Fruit fly (Drosophila melanogaster) whole organism, embryonic: ENCODE measurements around the gene nAChRalpha6.

Experiments
- Abd-B ChIP-seq: fragments of 200-800 bp; sonication (Bioruptor generic); optimal IDR thresholded peaks from 2 replicates; lab custom pipeline; 2018; ENCODE audit warnings: missing biosample characterization, mild to moderate bottlenecking, missing genetic modification characterization, moderate library complexity
- Antp ChIP-seq: fragments of 200-800 bp; sonication (Bioruptor generic); optimal IDR thresholded peaks from 3 replicates; lab custom pipeline; 2016; ENCODE audit warnings: missing biosample characterization, missing genetic modification characterization
- BEAF-32 ChIP-seq: fragments of 200-800 bp; sonication (Bioruptor generic); optimal IDR thresholded peaks from 3 replicates; lab custom pipeline; 2017; ENCODE audit warnings: missing biosample characterization, missing genetic modification characterization, mild to moderate bottlenecking, moderate library complexity, missing genetic modification reagents
- CG11504 ChIP-seq: fragments of 200-800 bp; sonication (Bioruptor generic); optimal IDR thresholded peaks from 3 replicates; lab custom pipeline; 2019; ENCODE audit warnings: missing biosample characterization, mild to moderate bottlenecking, missing genetic modification characterization, moderate library complexity
- CG12071 ChIP-seq: fragments of 200-800 bp; sonication (Bioruptor generic); optimal IDR thresholded peaks from 3 replicates; lab custom pipeline; 2018; ENCODE audit warnings: missing biosample characterization, mild to moderate bottlenecking, missing genetic modification characterization
- CG13287 ChIP-seq: fragments of 200-800 bp; sonication (Bioruptor generic); IDR thresholded peaks from 2 replicates; pipeline ENCODE4 v1.3.6; 2022; ENCODE audit warnings: missing biosample characterization, missing genetic modification characterization; ENCODE audit not compliant: partially characterized antibody
- CG18262 ChIP-seq: fragments of 200-800 bp; optimal IDR thresholded peaks from 3 replicates; lab custom pipeline; 2019; ENCODE audit warnings: missing biosample characterization, mild to moderate bottlenecking, missing genetic modification characterization, moderate library complexity
- CG2120 ChIP-seq: fragments of 200-800 bp; sonication (Bioruptor generic); optimal IDR thresholded peaks from 3 replicates; lab custom pipeline; 2016; ENCODE audit warnings: missing biosample characterization, missing genetic modification characterization
- CG2712 ChIP-seq: fragments of 200-800 bp; optimal IDR thresholded peaks from 3 replicates; lab custom pipeline; 2019; ENCODE audit warnings: missing biosample characterization, mild to moderate bottlenecking, missing genetic modification characterization, moderate library complexity
- CG30020 ChIP-seq: fragments of 200-800 bp; optimal IDR thresholded peaks from 2 replicates; lab custom pipeline; 2019; ENCODE audit warnings: missing biosample characterization, mild to moderate bottlenecking, missing genetic modification characterization, moderate library complexity
- CG30403 ChIP-seq: fragments of 200-800 bp; sonication (Bioruptor generic); optimal IDR thresholded peaks from 3 replicates; lab custom pipeline; 2016; ENCODE audit warnings: missing biosample characterization, missing genetic modification characterization
- CG31224 ChIP-seq: fragments of 200-800 bp; sonication (Bioruptor generic); IDR thresholded peaks from 2 replicates; pipeline ENCODE4 v1.3.6; 2022; ENCODE audit warnings: missing biosample characterization, missing genetic modification characterization
- CG31441 ChIP-seq: fragments of 200-800 bp; sonication (Bioruptor generic); IDR thresholded peaks from 2 replicates; pipeline ENCODE4 v1.3.6; 2022; ENCODE audit warnings: missing biosample characterization, missing genetic modification characterization
- CG4617 ChIP-seq: fragments of 200-800 bp; sonication (Bioruptor generic); optimal IDR thresholded peaks from 3 replicates; lab custom pipeline; 2016; ENCODE audit warnings: missing biosample characterization, missing genetic modification characterization, borderline replicate concordance
- CG5245 ChIP-seq: fragments of 200-800 bp; sonication (Bioruptor generic); optimal IDR thresholded peaks from 3 replicates; lab custom pipeline; 2016; ENCODE audit warnings: missing biosample characterization, missing genetic modification characterization
- CG8290 ChIP-seq, 3 experiments: fragments of 200-800 bp; sonication (Bioruptor generic); optimal IDR thresholded peaks; 2 replicates each; lab custom pipeline; 2016 to 2019; ENCODE audit warnings: missing biosample characterization in 3 of 3, missing genetic modification characterization in 3 of 3, mild to moderate bottlenecking in 2 of 3, moderate library complexity in 1 of 3
- CG8924 ChIP-seq: fragments of 200-800 bp; optimal IDR thresholded peaks from 3 replicates; lab custom pipeline; 2019; ENCODE audit warnings: missing biosample characterization, mild to moderate bottlenecking, missing genetic modification characterization, moderate library complexity
- CG9932 ChIP-seq: fragments of 200-800 bp; sonication (Bioruptor generic); IDR thresholded peaks from 2 replicates; pipeline ENCODE4 v1.3.6; 2022; ENCODE audit warnings: missing biosample characterization, missing genetic modification characterization
- CoRest ChIP-seq: fragments of 200-800 bp; sonication (Bioruptor generic); optimal IDR thresholded peaks from 3 replicates; lab custom pipeline; 2018; ENCODE audit warnings: missing biosample characterization, mild to moderate bottlenecking, missing genetic modification characterization, moderate library complexity
- D ChIP-seq, 2 experiments: fragments of 200-800 bp in 1 of 2; fragments of >200 bp in 1 of 2; sonication (Bioruptor generic) in 1 of 2; optimal IDR thresholded peaks; 2 replicates in 1 of 2; 3 replicates in 1 of 2; lab custom pipeline; 2017; ENCODE audit warnings: mild to moderate bottlenecking in 1 of 2, missing biosample characterization in 1 of 2, missing genetic modification characterization in 1 of 2, missing genetic modification reagents in 1 of 2
- Dad ChIP-seq: fragments of 200-800 bp; sonication (Bioruptor generic); optimal IDR thresholded peaks from 3 replicates; lab custom pipeline; 2016; ENCODE audit warnings: missing biosample characterization, missing genetic modification characterization
- HLH54F ChIP-seq: fragments of 200-800 bp; sonication (Bioruptor generic); optimal IDR thresholded peaks from 3 replicates; lab custom pipeline; 2016; ENCODE audit warnings: missing biosample characterization, missing genetic modification characterization
- Lhr ChIP-seq: fragments of 200-800 bp; sonication (Bioruptor generic); optimal IDR thresholded peaks from 3 replicates; lab custom pipeline; 2017; ENCODE audit warnings: mild to moderate bottlenecking, missing biosample characterization, missing genetic modification reagents, missing genetic modification characterization
- MESR4 ChIP-seq: fragments of 200-800 bp; sonication (Bioruptor generic); optimal IDR thresholded peaks from 2 replicates; lab custom pipeline; 2018; ENCODE audit warnings: missing biosample characterization, mild to moderate bottlenecking, missing genetic modification characterization, moderate library complexity
- Max ChIP-seq: fragments of 200-800 bp; sonication (Bioruptor generic); optimal IDR thresholded peaks from 2 replicates; lab custom pipeline; 2016; ENCODE audit warnings: missing biosample characterization, mild to moderate bottlenecking, missing genetic modification characterization
- Mes4 ChIP-seq: fragments of 200-800 bp; sonication (Bioruptor generic); optimal IDR thresholded peaks from 2 replicates; lab custom pipeline; 2016; ENCODE audit warnings: missing biosample characterization, missing genetic modification characterization
- Nf-YC ChIP-seq: fragments of 200-800 bp; optimal IDR thresholded peaks from 3 replicates; lab custom pipeline; 2019; ENCODE audit warnings: missing biosample characterization, mild to moderate bottlenecking, missing genetic modification characterization, moderate library complexity
- Opbp ChIP-seq: fragments of 200-800 bp; sonication (Bioruptor generic); IDR thresholded peaks from 3 replicates; pipeline ENCODE4 v1.3.6; 2022; ENCODE audit warnings: missing biosample characterization, missing genetic modification characterization; ENCODE audit not compliant: partially characterized antibody
- Ptx1 ChIP-seq: fragments of 200-800 bp; sonication (Bioruptor generic); IDR thresholded peaks from 2 replicates; pipeline ENCODE4 v1.3.6; 2022; ENCODE audit warnings: missing biosample characterization, missing genetic modification characterization
- Rfx ChIP-seq: fragments of 200-800 bp; sonication (Bioruptor generic); IDR thresholded peaks from 2 replicates; pipeline ENCODE4 v1.3.6; 2022; ENCODE audit warnings: missing biosample characterization, missing genetic modification characterization
- Sin3A ChIP-seq: fragments of >200 bp; optimal IDR thresholded peaks from 2 replicates; lab custom pipeline; 2018
- YL-1 ChIP-seq: fragments of 200-800 bp; sonication (Bioruptor generic); optimal IDR thresholded peaks from 3 replicates; lab custom pipeline; 2017; ENCODE audit warnings: missing biosample characterization, mild to moderate bottlenecking, missing genetic modification characterization
- br ChIP-seq: fragments of >200 bp; optimal IDR thresholded peaks from 2 replicates; lab custom pipeline; 2017
- chn ChIP-seq: fragments of 200-800 bp; sonication (Bioruptor generic); optimal IDR thresholded peaks from 2 replicates; lab custom pipeline; 2016; ENCODE audit warnings: missing biosample characterization, missing genetic modification characterization
- da ChIP-seq: fragments of 200-800 bp; sonication (Bioruptor generic); optimal IDR thresholded peaks from 2 replicates; lab custom pipeline; 2016; ENCODE audit warnings: missing biosample characterization, missing genetic modification characterization
- dmrt99B ChIP-seq: fragments of 200-800 bp; sonication (Bioruptor generic); optimal IDR thresholded peaks from 2 replicates; lab custom pipeline; 2018; ENCODE audit warnings: missing biosample characterization, mild to moderate bottlenecking, missing genetic modification characterization, moderate library complexity
- gfzf ChIP-seq: fragments of 200-800 bp; sonication (Bioruptor generic); optimal IDR thresholded peaks from 2 replicates; lab custom pipeline; 2016; ENCODE audit warnings: missing biosample characterization, mild to moderate bottlenecking, missing genetic modification characterization, moderate library complexity
- insv ChIP-seq, 2 experiments: fragments of 200-800 bp; sonication (Bioruptor generic); optimal IDR thresholded peaks; 3 replicates each; lab custom pipeline; 2016 to 2018; ENCODE audit warnings: missing biosample characterization in 2 of 2, missing genetic modification characterization in 2 of 2
- lbe ChIP-seq: fragments of 200-800 bp; sonication (Bioruptor generic); optimal IDR thresholded peaks from 2 replicates; lab custom pipeline; 2016; ENCODE audit warnings: missing biosample characterization, mild to moderate bottlenecking, missing genetic modification characterization
- nerfin-1 ChIP-seq: fragments of 200-800 bp; sonication (Bioruptor generic); optimal IDR thresholded peaks from 3 replicates; lab custom pipeline; 2019; ENCODE audit warnings: missing biosample characterization, mild to moderate bottlenecking, missing genetic modification characterization, moderate library complexity
- pan ChIP-seq, 4 experiments: fragments of >200 bp in 3 of 4; fragments of 200-800 bp in 1 of 4; sonication (Bioruptor generic) in 1 of 4; optimal IDR thresholded peaks in 3 of 4; IDR thresholded peaks in 1 of 4; 2 replicates each; pipeline versions ENCODE4 v1.3.6 to Lab custom; 2017 to 2022; ENCODE audit warnings: missing biosample characterization in 2 of 4, missing genetic modification characterization in 2 of 4, mixed read lengths in 1 of 4
- pita ChIP-seq: fragments of 200-800 bp; sonication (Bioruptor generic); optimal IDR thresholded peaks from 2 replicates; lab custom pipeline; 2017; ENCODE audit warnings: missing biosample characterization, mild to moderate bottlenecking, missing genetic modification characterization
- sd ChIP-seq: fragments of 200-800 bp; sonication (Bioruptor generic); optimal IDR thresholded peaks from 3 replicates; lab custom pipeline; 2018; ENCODE audit warnings: missing biosample characterization, mild to moderate bottlenecking, missing genetic modification characterization, moderate library complexity
- sqz ChIP-seq: fragments of 200-800 bp; sonication (Bioruptor generic); optimal IDR thresholded peaks from 3 replicates; lab custom pipeline; 2018; ENCODE audit warnings: missing biosample characterization, mild to moderate bottlenecking, missing genetic modification characterization
- stwl ChIP-seq: fragments of 200-800 bp; sonication (Bioruptor generic); optimal IDR thresholded peaks from 3 replicates; lab custom pipeline; 2018; ENCODE audit warnings: missing biosample characterization, mild to moderate bottlenecking, missing genetic modification characterization, moderate library complexity
- sug ChIP-seq: fragments of 200-800 bp; optimal IDR thresholded peaks from 2 replicates; lab custom pipeline; 2019; ENCODE audit warnings: missing biosample characterization, mild to moderate bottlenecking, missing genetic modification characterization, moderate library complexity
- tll ChIP-seq, 2 experiments: fragments of 200-800 bp in 1 of 2; fragments of >200 bp in 1 of 2; sonication (Bioruptor generic) in 1 of 2; optimal IDR thresholded peaks; 2 replicates each; lab custom pipeline; 2017 to 2019; ENCODE audit warnings: missing biosample characterization in 2 of 2, missing genetic modification characterization in 2 of 2, mild to moderate bottlenecking in 1 of 2, moderate library complexity in 1 of 2

The nAChRalpha6 gene

DNA sequence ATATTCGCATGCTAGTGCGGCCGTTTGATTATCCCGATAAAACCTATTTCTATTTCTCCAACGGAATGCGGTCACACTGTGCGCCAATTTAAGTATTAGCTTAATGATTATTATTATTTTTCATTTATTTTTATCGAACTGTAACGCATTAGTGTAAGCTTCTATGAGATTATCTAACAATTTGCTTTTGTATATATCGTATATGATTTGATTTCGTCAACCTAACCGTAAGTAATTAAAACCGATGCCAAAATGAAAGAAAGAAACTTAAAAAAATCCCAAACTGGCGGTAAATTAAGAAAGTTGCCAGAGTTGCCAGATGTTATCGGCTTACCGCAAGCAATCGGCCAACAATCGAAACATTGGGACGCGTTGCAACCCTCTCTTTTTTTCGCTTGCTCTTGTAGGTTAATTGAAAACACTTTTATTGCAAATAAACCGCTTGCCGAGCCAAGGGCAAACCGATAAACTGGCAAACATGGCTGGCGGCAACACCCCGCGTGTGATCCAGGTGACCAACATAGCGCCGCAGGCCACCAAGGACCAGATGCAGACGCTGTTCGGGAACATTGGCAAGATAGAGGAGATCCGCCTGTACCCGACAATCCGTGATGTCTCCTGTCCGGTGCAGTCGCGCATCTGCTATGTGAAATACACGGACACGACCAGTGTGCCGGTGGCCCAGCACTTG lies 26.7 kb upstream of the nAChRalpha6 start, which contains the start of the genes Etl1 and Srp54 (continued):
- TF ChIP-seq CG5245 (GFP tag; lab: Kevin White, UChicago) (no peak), CG31441 (GFP tag; lab: Robert Waterston, UW) (0 out of 2 replicates have a peak, but pooled peaks have one; percentile 20), lbe (GFP tag; lab: Kevin White, UChicago) (no peak), YL-1 (GFP tag; lab: Kevin White, UChicago) (peak; percentile 52), sqz (GFP tag; lab: Kevin White, UChicago) (no peak), Lhr (GFP tag; lab: Kevin White, UChicago) (peak; percentile 26), CG30403 (GFP tag; lab: Kevin White, UChicago) (no peak), CG8290 (GFP tag; optimal IDR thresholded peaks at IDR 0.05; lab: Kevin White, UChicago) (peak; percentile 10), CG8290 (tag; optimal IDR thresholded peaks at IDR 0.05; lab: Kevin White, UChicago) (no peak), CG11504 (peak; percentile 11), Opbp (GFP tag; lab: Robert Waterston, UW) (peak; percentile 4; the same call in 1 of the 3 replicates), CG30020 (peak; percentile 56), CG2120 (GFP tag; lab: Kevin White, UChicago) (peak; percentile 12), Sin3A (peak; percentile 93), CG31224 (GFP tag; lab: Robert Waterston, UW) (no peak), MESR4 (GFP tag; lab: Kevin White, UChicago) (peak; percentile 88), CoRest (peak; percentile 44), HLH54F (no peak), stwl (tag; lab: Kevin White, UChicago) (peak; percentile 71), BEAF-32 (peak; percentile 63), Nf-YC (tag; lab: Kevin White, UChicago) (peak; percentile 35), Max (GFP tag; lab: Kevin White, UChicago) (peak; percentile 5), Abd-B (GFP tag; lab: Kevin White, UChicago) (peak; percentile 27), pan (optimal IDR thresholded peaks at IDR 0.05; lab: Kevin White, UChicago) (no peak), pan (GFP tag; optimal IDR thresholded peaks at IDR 0.05 in 1 of 2, IDR thresholded peaks at IDR 0.05 in 1 of 2) (no peak), CG18262 (tag; lab: Kevin White, UChicago) (no peak), tll (GFP tag; optimal IDR thresholded peaks at IDR 0.05; lab: Kevin White, UChicago) (no peak), da (GFP tag; lab: Kevin White, UChicago) (no peak), Dad (GFP tag; lab: Kevin White, UChicago) (no peak), CG9932 (GFP tag; lab: Robert Waterston, UW) (peak; percentile 29; the same call in 1 of the 2 replicates), Rfx (GFP tag; lab: Robert Waterston, UW) (0 out of 2 replicates have a peak, but pooled peaks have one; percentile 26), Ptx1 (GFP tag; lab: Robert Waterston, UW) (no peak), CG2712 (tag; lab: Kevin White, UChicago) (peak; percentile 25), dmrt99B (no peak), nerfin-1 (tag; lab: Kevin White, UChicago) (no peak), br (lab: Kevin White, UChicago) (no peak), chn (GFP tag; lab: Kevin White, UChicago) (no peak), gfzf (GFP tag; lab: Kevin White, UChicago) (peak; percentile 67), Mes4 (GFP tag; lab: Kevin White, UChicago) (no peak), CG13287 (GFP tag; lab: Robert Waterston, UW) (no peak; the same call in 1 of the 2 replicates), CG4617 (peak; percentile 30), CG12071 (GFP tag; lab: Kevin White, UChicago) (no peak), sd (tag; lab: Kevin White, UChicago) (peak; percentile 20), insv (GFP tag; optimal IDR thresholded peaks at IDR 0.05; lab: Kevin White, UChicago) (no peak), D (optimal IDR thresholded peaks at IDR 0.05; lab: Kevin White, UChicago) (no peak), D (GFP tag; optimal IDR thresholded peaks at IDR 0.05; lab: Kevin White, UChicago) (no peak), Antp (GFP tag; lab: Kevin White, UChicago) (no peak), CG8924 (tag; lab: Kevin White, UChicago) (peak; percentile 10), sug (peak; percentile 9), pita (no peak)
